Worm (Caenorhabditis elegans) whole organism, L4/young adult: ENCODE data around the gene C01B10.7.

Experiments used
- dao-5 ChIP-seq: sonication (generic microtip); optimal IDR thresholded peaks from 2 replicates; lab custom pipeline; 2016; ENCODE audit warnings: missing genotype, missing genetic modification characterization, moderate library complexity, missing compliant biosample characterization
- him-1 ChIP-seq: sonication (generic microtip); optimal IDR thresholded peaks from 2 replicates; lab custom pipeline; 2016; ENCODE audit warnings: missing genotype, missing genetic modification reagents, missing genetic modification characterization, missing compliant biosample characterization

DNA sequence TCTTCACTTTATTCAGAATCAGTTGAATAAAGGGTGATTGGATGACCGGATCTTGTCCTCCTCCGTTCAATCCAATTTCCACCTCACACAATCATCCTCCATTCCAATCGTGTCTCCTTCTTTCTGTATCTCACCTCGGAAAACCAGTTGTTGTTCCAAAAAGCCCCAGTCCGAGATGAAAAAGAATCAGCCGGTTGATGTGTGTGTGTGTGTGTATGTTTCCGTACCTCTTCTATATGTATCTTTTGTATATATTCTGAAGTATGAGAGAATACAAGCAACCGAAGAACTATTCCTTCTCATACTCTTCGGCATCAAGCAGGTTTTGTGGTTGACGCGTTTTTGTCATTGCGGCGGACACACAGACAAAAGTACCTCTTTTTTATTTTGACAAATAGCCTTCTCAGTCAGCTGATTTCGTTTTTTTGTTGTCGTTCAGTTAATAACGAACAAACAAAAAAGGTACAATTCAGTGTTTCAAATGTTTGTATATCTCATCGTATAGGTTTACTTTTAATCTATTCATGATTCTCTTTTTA is 15.4 kb downstream of the C01B10.7 start:
- TF ChIP-seq dao-5 (tag; lab: Kevin White, UChicago) (no peak), him-1 (tag; lab: Kevin White, UChicago) (no peak)
